Fruit fly (Drosophila melanogaster): ENCODE data around the gene CG17721.

The CG17721 gene

DNA sequence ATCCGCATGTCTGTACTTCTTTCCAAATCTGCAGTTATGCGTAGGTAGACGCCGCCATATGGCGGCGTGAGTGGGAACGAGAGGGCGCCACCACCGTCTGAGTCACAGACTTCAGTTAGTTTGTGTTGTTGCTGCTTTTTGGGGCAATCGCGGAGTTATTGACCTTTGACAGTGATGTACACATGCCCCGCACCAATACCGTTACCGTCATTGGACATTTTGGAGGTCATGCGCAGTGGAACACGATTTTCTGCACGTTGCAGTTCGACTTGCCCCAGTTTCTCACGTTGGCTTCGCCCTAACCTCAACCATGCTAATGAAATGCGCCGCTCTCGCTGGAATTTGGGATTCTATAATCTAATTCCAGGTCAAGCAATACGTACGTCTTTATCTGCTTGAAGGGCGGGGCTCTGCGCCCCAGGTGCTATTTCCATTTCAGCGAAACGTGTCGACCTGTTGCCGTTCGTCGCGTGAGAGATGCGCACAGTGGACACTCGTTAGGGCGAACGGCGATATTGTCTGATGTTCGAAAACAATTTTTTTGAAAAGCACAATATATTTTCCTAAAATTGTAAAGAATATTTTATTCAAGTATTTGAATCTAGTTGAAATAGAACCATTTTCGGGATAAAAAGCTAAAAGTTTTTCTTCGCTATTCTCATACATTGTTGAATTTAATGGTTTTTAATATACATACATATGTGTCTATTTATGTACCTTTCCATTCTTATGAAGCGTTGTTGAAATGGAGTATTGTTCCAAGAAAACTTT, 23.5 kb upstream of the CG17721 start (continued):
- TF ChIP-seq ewg (GFP tag; optimal IDR thresholded peaks at IDR 0.05) = peak; percentile 95
- peak; percentile 10 for TF ChIP-seq CG9797 (GFP tag; optimal IDR thresholded peaks at IDR 0.05)
- TF ChIP-seq D19A (tag; optimal IDR thresholded peaks at IDR 0.05) = peak; percentile 55
- peak; percentile 62 for TF ChIP-seq CG8290 (GFP tag; optimal IDR thresholded peaks at IDR 0.05)
- TF ChIP-seq CG8290 (tag; optimal IDR thresholded peaks at IDR 0.05) = peak in 1 of 2 experiments; percentile 81
- peak; percentile 57 for TF ChIP-seq D19B (GFP tag; optimal IDR thresholded peaks at IDR 0.05)
- peak; percentile 76 for TF ChIP-seq Abd-B (GFP tag; optimal IDR thresholded peaks at IDR 0.05)
- TF ChIP-seq tup (GFP tag; optimal IDR thresholded peaks at IDR 0.05) = no peak
- peak; percentile 54 for TF ChIP-seq Mes4 (GFP tag; optimal IDR thresholded peaks at IDR 0.05)
- TF ChIP-seq CG17802 (tag; optimal IDR thresholded peaks at IDR 0.05) = peak; percentile 38
- no peak for TF ChIP-seq hbn (GFP tag; IDR thresholded peaks at IDR 0.05; ENCODE audit: partially characterized antibody)
- peak; percentile 76 for TF ChIP-seq CG17612 (GFP tag; IDR thresholded peaks at IDR 0.05)
- peak; percentile 34 for TF ChIP-seq Camta (GFP tag; optimal IDR thresholded peaks at IDR 0.05)
- TF ChIP-seq sisA (GFP tag; IDR thresholded peaks at IDR 0.05) = peak; percentile 81
- peak; percentile 56 for TF ChIP-seq Blimp-1 (GFP tag; optimal IDR thresholded peaks at IDR 0.05)
- peak; percentile 36 for TF ChIP-seq CG3838 (GFP tag; optimal IDR thresholded peaks at IDR 0.05)
- TF ChIP-seq eve (GFP tag; optimal IDR thresholded peaks at IDR 0.05) = no peak
- TF ChIP-seq HmgD (GFP tag; optimal IDR thresholded peaks at IDR 0.05) = no peak
- TF ChIP-seq Ets65A (GFP tag) = peak; percentile 98
- peak; percentile 60 for TF ChIP-seq Six4 (GFP tag; optimal IDR thresholded peaks at IDR 0.05)
- peak; percentile 56 for TF ChIP-seq CHES-1-like (GFP tag; optimal IDR thresholded peaks at IDR 0.05)
- TF ChIP-seq CG32532 (GFP tag; IDR thresholded peaks at IDR 0.05) = peak; percentile 90
- peak; percentile 64 for TF ChIP-seq CG2889 (GFP tag; IDR thresholded peaks at IDR 0.05)
- peak; percentile 69 for TF ChIP-seq CG9215 (GFP tag; IDR thresholded peaks at IDR 0.05)
- TF ChIP-seq kay (GFP tag; optimal IDR thresholded peaks at IDR 0.05) = peak; percentile 84
- no peak for TF ChIP-seq gsb (GFP tag; IDR thresholded peaks at IDR 0.05)
- no peak for TF ChIP-seq CG6254 (GFP tag; optimal IDR thresholded peaks at IDR 0.05)
- TF ChIP-seq CG13123 (GFP tag; optimal IDR thresholded peaks at IDR 0.05) = no peak

DNA sequence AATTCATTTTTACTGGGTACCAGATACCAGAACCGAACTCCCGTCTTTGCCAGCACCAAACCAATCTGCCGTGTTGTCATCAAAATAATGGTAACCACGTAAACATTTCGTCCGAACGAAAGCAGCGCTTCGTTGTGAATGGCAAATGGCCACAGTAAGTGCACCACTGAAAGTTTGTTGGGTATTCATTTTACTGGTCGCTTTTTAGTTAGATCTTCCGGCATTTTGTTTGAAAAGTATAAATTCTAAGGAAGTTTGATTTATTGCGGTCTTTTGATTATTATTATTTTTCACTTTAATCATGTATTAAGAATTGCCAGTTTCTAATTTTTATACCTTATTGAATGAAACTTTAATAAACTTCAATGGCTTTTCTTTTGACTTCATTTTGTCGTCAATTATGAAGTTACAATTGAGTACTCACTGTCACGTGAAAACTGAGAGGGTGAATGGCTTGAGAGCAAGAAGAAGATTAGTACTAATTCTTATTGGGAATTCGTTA, 20.4 kb upstream of the CG17721 start, which contains the start of gene ZnT86D:
ZnT86D (minus strand) TSS at position 91 of the 502 bp plus-strand sequence.
- TF ChIP-seq CG6254 (GFP tag; optimal IDR thresholded peaks at IDR 0.05) = peak; percentile 5
- TF ChIP-seq CG9932 (GFP tag; IDR thresholded peaks at IDR 0.05) = peak; percentile 77
- peak; percentile 58; the same call in 1 of the 2 replicates for TF ChIP-seq al (GFP tag; IDR thresholded peaks at IDR 0.05)
- no peak for TF ChIP-seq CG11560 (tag; IDR thresholded peaks at IDR 0.05)
- no peak for TF ChIP-seq CG2116 (GFP tag; optimal IDR thresholded peaks at IDR 0.05)
- peak; percentile 45 for TF ChIP-seq salm (tag; optimal IDR thresholded peaks at IDR 0.05)
- peak; percentile 55 for TF ChIP-seq CG33557 (GFP tag; optimal IDR thresholded peaks at IDR 0.05)
- no peak; the same call in 1 of the 2 replicates for TF ChIP-seq Atf6 (GFP tag; IDR thresholded peaks at IDR 0.05)
- TF ChIP-seq CG7786 (GFP tag; optimal IDR thresholded peaks at IDR 0.05) = peak; percentile 21
- peak; percentile 44 for TF ChIP-seq BEAF-32 (GFP tag; optimal IDR thresholded peaks at IDR 0.05)
- TF ChIP-seq gcm (GFP tag; optimal IDR thresholded peaks at IDR 0.05) = peak; percentile 26
- no peak for TF ChIP-seq Ravus (GFP tag; IDR thresholded peaks at IDR 0.05)
- TF ChIP-seq E2f2 (GFP tag; IDR thresholded peaks at IDR 0.05) = peak; percentile 26; the same call in 1 of the 2 replicates
- 0 out of 3 replicates have a peak, but pooled peaks have one; percentile 4 for TF ChIP-seq ken (GFP tag; IDR thresholded peaks at IDR 0.05)
- peak; percentile 1 for TF ChIP-seq CG12744 (GFP tag; optimal IDR thresholded peaks at IDR 0.05)
- peak; percentile 39 for TF ChIP-seq Atf3 (GFP tag; optimal IDR thresholded peaks at IDR 0.05)
- TF ChIP-seq CG34422 (GFP tag; IDR thresholded peaks at IDR 0.05) = peak; percentile 60; the same call in 2 of the 3 replicates
- peak; percentile 51 for TF ChIP-seq CG18476 (GFP tag; optimal IDR thresholded peaks at IDR 0.05)
- TF ChIP-seq Sox100B (GFP tag; optimal IDR thresholded peaks at IDR 0.05) = peak; percentile 72
- peak; percentile 87 for TF ChIP-seq phol (tag; optimal IDR thresholded peaks at IDR 0.05)
- peak; percentile 30; the same call in 1 of the 2 replicates for TF ChIP-seq Xrp1 (GFP tag; IDR thresholded peaks at IDR 0.05)
- no peak for TF ChIP-seq Taf1 (GFP tag; IDR thresholded peaks at IDR 0.05)
- TF ChIP-seq CG9817 (tag; optimal IDR thresholded peaks at IDR 0.05) = peak; percentile 64
- peak; percentile 48 for TF ChIP-seq pb (GFP tag; optimal IDR thresholded peaks at IDR 0.05)
